Fruit fly (Drosophila melanogaster) S2 (cell line): ENCODE data around the gene CG2233.

Experiments
- CG8478 ChIP-seq: fragments of >200 bp; optimal IDR thresholded peaks from 2 replicates; lab custom pipeline; 2018
- CTCF ChIP-seq, 2 experiments: fragments of >200 bp; optimal IDR thresholded peaks; 2 replicates each; lab custom pipeline; 2018

Gene CG2233

DNA sequence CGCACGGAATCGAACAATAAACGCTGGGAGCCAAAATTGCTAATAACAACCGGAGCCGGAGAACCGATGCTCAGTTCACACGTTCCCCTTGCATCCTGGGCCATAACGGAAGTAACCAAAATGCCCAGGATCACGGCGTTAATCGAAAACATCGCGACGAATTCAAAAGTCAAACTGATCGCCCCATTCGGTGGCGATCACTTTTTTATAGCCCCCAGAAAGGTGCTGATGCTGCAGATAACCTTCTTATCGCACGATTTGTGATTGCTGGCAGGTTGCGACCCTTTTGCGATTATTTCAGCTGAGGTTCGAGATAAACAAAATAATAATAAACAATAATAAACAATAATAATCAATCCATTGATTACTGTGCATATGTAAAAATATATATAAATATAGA is at the start of gene CG2233:
Gene CG2233, minus strand, starts transcription at position 184 of the 400 bp plus-strand sequence.
- TF ChIP-seq CG8478 (lab: Kevin White, UChicago) (no peak), CTCF (optimal IDR thresholded peaks at IDR 0.05; lab: Kevin White, UChicago) (no peak)

DNA sequence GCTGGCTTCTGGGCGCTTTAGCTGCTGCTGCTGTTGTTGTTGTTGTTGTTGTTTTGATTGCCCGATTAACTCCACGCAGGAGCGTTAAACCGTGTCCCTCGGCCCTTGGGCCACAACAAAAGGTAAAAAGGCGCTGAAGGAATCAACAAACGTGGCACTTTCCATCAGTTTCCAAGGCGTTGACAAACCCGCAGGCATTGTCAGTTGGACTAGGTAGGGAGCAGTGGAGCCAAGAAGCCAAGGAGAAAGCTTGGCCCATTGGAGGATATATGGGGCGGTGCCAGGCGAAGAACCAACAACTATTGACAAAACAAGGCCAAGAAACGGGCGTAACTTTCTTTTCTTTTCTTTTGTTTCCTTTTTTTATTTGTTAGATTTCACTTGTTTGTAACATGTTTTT is 49.8 kb upstream of the CG2233 start, which contains the start of gene CG2256:
Gene CG2256, minus strand, starts transcription at position 101 of the 400 bp plus-strand sequence.
- TF ChIP-seq CG8478 (lab: Kevin White, UChicago) (no peak), CTCF (optimal IDR thresholded peaks at IDR 0.05; lab: Kevin White, UChicago) (no peak)

DNA sequence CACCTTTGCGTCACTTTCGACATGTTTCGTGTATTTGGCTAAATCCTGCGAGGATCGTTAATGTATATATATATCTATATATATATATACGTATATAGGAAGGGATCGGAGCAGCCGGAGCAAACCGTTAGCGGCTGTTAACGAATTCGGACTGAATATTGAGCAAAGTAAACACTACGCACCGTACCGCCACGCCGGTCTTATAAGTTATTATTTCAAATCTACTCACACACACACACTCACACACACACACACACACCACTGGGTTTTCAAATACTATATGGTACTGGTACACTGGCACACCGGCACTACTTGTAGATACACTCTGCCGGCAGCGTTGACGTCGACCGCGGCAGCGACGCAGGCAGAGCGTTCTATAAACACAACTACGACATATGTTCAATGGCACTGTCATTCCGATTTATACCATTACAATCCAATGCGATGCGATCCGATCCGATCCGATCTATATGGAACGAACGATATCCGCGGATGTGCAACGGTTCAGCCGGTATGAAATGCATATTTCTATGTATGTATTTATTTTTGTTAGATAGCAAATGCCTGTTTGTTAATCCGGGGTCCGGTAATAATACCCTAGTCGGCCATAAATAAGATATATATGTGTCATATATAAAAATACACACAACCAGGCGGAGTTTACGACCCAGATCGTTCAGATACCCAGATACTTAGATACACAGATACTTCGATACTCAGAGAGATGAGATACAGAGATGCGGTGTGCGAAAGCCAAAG is 44.3 kb upstream of the CG2233 start, which contains the start of gene Ldsdh1:
Gene Ldsdh1, minus strand, starts transcription at position 179 of the 759 bp plus-strand sequence.
- no peak for TF ChIP-seq CTCF (optimal IDR thresholded peaks at IDR 0.05; lab: Kevin White, UChicago)
- no peak for TF ChIP-seq CG8478 (lab: Kevin White, UChicago)

DNA sequence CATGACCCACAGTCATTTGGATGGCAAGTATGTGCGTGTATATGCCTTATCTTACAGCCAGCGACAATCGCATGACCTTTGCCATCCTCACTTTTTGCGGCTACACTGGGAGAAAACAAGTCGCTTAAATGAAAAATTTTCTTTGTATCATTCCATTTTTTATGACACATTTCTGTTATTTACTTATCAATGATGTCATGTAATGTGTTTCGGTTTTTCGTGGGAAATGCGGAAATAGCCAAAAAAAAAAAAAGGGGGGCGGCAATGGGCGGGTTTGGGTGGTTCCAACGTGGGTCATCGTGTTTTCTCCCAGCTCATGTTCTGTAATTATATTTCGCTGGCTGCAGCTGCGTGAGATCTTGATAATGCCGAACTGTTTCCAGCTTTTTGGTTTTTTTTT is 42.9 kb upstream of the CG2233 start:
- TF ChIP-seq CG8478 (lab: Kevin White, UChicago) = no peak
- no peak for TF ChIP-seq CTCF (optimal IDR thresholded peaks at IDR 0.05; lab: Kevin White, UChicago)

- TF ChIP-seq CTCF (optimal IDR thresholded peaks at IDR 0.05; lab: Kevin White, UChicago) = no peak
- no peak for TF ChIP-seq CG8478 (lab: Kevin White, UChicago)
Observed at dm6 chrX:8075300-8075927, 38.1 kb upstream of the CG2233 start, which contains the start of the genes Upf2 and CG1571. Upf2 (minus strand) TSS chrX:8075466. CG1571 (plus strand) TSS chrX:8075877.

DNA sequence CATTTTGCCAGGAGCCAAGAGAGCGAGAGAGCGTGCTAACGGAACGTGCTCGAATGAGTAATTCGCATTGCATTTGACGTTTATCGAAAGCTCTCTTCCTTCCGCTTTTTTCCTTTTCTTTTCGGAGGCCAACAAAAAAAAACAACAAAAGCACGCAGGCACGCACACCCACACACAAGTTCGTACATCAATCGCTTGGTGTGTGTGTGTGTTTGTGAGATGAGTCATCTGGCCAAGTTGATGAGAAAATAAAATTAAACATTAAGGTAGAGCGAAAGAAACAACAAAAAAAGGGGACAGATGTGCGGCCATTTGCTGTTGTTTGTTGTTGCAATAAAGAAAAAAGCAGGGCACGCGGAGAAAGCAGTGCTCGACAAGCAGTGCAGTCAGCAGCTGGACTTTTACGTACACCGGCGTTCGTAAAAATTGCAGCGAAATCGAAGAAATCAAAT is 25.9 kb upstream of the CG2233 start:
- TF ChIP-seq CTCF (optimal IDR thresholded peaks at IDR 0.05; lab: Kevin White, UChicago) (no peak), CG8478 (lab: Kevin White, UChicago) (no peak)

DNA sequence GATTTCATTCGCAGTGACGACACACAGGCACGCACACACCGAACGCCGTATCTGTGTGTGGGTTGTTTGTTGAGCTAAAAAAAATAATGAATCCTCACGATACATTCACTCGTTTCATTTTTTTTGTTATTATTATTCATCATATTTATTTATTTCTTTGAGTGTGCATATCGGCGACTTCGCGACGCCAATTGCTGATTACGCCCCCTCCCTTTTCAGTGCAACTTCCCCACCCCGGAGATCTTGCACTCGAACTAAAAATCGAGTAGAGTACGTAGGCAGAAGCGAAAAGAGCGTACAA is 24.8 kb upstream of the CG2233 start:
- no peak for TF ChIP-seq CG8478 (lab: Kevin White, UChicago)
- TF ChIP-seq CTCF (optimal IDR thresholded peaks at IDR 0.05; lab: Kevin White, UChicago) = no peak

DNA sequence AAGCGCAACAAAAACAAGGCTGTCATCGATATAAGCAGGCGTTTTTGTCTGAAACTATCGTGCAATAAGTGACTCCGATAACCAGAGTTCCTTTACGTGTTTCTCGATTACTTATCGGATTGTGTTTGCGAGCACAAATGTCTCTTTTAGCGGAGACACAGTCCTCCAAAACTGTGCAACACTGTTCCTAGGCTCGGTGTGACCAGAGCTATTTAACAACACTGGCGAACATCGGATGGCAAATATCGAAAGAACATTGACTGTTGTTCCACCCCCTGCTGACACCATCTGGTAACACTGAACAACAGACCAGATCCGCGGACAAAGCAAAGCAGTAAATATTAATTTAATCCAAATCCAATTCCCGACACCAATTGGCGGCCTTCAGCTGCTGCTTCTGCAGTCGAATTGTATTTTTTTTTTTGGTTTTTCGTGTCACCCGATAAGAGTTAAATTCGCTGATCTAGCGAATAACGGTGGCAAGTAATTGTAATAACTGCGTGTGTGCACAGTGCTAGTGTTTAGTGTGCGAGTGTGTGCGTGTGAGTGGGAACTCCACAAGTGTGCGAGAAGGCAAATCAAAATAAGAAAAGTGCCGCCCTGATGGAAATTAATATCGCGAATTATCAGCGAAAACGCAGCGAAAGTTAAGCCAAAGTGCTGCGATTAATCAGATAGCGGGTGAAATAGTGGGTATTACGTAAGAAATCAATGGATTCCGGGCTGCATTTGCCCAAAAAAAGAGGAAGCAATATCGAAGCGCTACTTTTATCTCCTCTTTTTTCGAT is 24.3 kb upstream of the CG2233 start, which contains the start of gene mys:
Gene mys, plus strand, starts transcription at position 254 of the 788 bp plus-strand sequence.
- peak; percentile 66 for TF ChIP-seq CTCF (optimal IDR thresholded peaks at IDR 0.05; lab: Kevin White, UChicago)
- TF ChIP-seq CG8478 (lab: Kevin White, UChicago) = no peak

- TF ChIP-seq CTCF (optimal IDR thresholded peaks at IDR 0.05; lab: Kevin White, UChicago) (peak in 1 of 2 experiments; percentile 39), CG8478 (lab: Kevin White, UChicago) (peak; percentile 14)
Observed at dm6 chrX:8060921-8061270, 23.6 kb upstream of the CG2233 start.

DNA sequence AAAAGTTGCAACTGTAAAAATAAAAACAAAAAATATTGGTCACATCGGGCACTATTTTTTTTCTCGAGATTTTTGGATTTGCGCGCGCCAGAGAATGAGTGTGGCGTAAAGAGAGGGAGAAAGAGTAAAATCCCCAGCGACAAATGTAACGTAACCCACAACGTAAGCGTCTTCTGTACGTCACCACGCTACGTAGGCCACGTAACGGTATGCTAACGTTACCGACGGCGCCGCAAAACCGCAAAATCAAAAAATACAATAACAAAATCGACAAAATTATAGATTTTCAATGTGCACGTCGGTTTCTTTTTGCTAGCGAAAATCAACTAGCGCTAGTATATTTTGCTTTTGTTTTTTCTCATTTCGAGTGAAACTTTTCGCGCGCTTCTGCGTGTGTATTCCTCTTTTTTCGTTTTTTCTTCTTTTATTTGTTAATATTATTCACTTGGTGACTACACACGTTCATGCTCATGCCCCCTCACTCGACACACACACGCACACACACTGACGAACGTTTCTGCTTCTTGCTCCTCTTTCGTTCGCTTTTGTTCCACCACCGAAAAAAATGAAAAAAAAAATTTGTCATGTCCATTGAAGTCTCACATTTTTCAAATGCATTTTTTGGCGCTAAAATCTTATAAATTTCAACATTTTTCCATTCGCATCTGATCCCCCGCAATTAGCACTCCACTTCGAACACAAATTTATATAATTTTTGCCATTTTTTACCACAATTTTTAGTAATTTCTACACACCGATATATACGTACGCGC is 23.0 kb upstream of the CG2233 start:
- no peak for TF ChIP-seq CTCF (optimal IDR thresholded peaks at IDR 0.05; lab: Kevin White, UChicago)
- TF ChIP-seq CG8478 (lab: Kevin White, UChicago) = no peak

- TF ChIP-seq CTCF (optimal IDR thresholded peaks at IDR 0.05; lab: Kevin White, UChicago) = no peak
- TF ChIP-seq CG8478 (lab: Kevin White, UChicago) = no peak
Observed at dm6 chrX:8059629-8060028, 22.3 kb upstream of the CG2233 start.

- TF ChIP-seq CTCF (optimal IDR thresholded peaks at IDR 0.05; lab: Kevin White, UChicago) = no peak
- TF ChIP-seq CG8478 (lab: Kevin White, UChicago) = no peak
Observed at dm6 chrX:8058446-8058900, 21.2 kb upstream of the CG2233 start.

- TF ChIP-seq CG8478 (lab: Kevin White, UChicago) (no peak), CTCF (optimal IDR thresholded peaks at IDR 0.05; lab: Kevin White, UChicago) (no peak)
Observed at dm6 chrX:8057837-8058445, 20.6 kb upstream of the CG2233 start.
